Fruit fly (Drosophila melanogaster) whole organism, embryonic: Measurements from ENCODE around the gene cue.

Experiments used
- Blimp-1 ChIP-seq: fragments of 200-800 bp; sonication (Bioruptor generic); optimal IDR thresholded peaks from 3 replicates; lab custom pipeline; 2018; ENCODE audit warnings: missing biosample characterization, missing genetic modification characterization, mild to moderate bottlenecking, moderate library complexity, missing genetic modification reagents
- BtbVII ChIP-seq: fragments of 200-800 bp; sonication (Bioruptor generic); optimal IDR thresholded peaks from 3 replicates; lab custom pipeline; 2017; ENCODE audit warnings: missing biosample characterization, mild to moderate bottlenecking, missing genetic modification characterization
- CG10431 ChIP-seq: fragments of 200-800 bp; sonication (Bioruptor generic); optimal IDR thresholded peaks from 3 replicates; lab custom pipeline; 2018; ENCODE audit warnings: missing biosample characterization, mild to moderate bottlenecking, missing genetic modification characterization
- CG10462 ChIP-seq: fragments of 200-800 bp; sonication (Bioruptor generic); optimal IDR thresholded peaks from 2 replicates; lab custom pipeline; 2016; ENCODE audit warnings: missing biosample characterization, missing genetic modification characterization
- CG10654 ChIP-seq: fragments of 200-800 bp; sonication (Bioruptor generic); optimal IDR thresholded peaks from 2 replicates; lab custom pipeline; 2016; ENCODE audit warnings: missing biosample characterization, missing genetic modification characterization
- CG11696 ChIP-seq: fragments of 200-800 bp; sonication (Bioruptor generic); IDR thresholded peaks from 2 replicates; pipeline ENCODE4 v1.3.6; 2022; ENCODE audit warnings: missing biosample characterization, missing genetic modification characterization
- CG14014 ChIP-seq: fragments of 200-800 bp; sonication (Bioruptor generic); IDR thresholded peaks from 2 replicates; pipeline ENCODE4 v1.3.6; 2022; ENCODE audit warnings: missing biosample characterization, missing genetic modification characterization
- CG14441 ChIP-seq: fragments of 200-800 bp; sonication (Bioruptor generic); IDR thresholded peaks from 2 replicates; pipeline ENCODE4 v1.3.6; 2022; ENCODE audit warnings: missing biosample characterization, missing genetic modification characterization
- CG14965 ChIP-seq: fragments of 200-800 bp; sonication (Bioruptor generic); optimal IDR thresholded peaks from 2 replicates; lab custom pipeline; 2016; ENCODE audit warnings: missing biosample characterization, missing genetic modification characterization, borderline replicate concordance
- CG15073 ChIP-seq: fragments of 200-800 bp; sonication (Bioruptor generic); optimal IDR thresholded peaks from 2 replicates; lab custom pipeline; 2016; ENCODE audit warnings: missing biosample characterization, missing genetic modification characterization
- CG1647 ChIP-seq: fragments of 200-800 bp; sonication (Bioruptor generic); optimal IDR thresholded peaks from 3 replicates; lab custom pipeline; 2016; ENCODE audit warnings: missing biosample characterization, missing genetic modification characterization
- CG16813 ChIP-seq: fragments of 200-800 bp; sonication (Bioruptor generic); IDR thresholded peaks from 3 replicates; pipeline ENCODE4 v1.3.6; 2022; ENCODE audit warnings: missing biosample characterization, missing genetic modification characterization; ENCODE audit not compliant: partially characterized antibody
- CG16815 ChIP-seq: fragments of 200-800 bp; sonication (Bioruptor generic); optimal IDR thresholded peaks from 3 replicates; lab custom pipeline; 2017; ENCODE audit warnings: missing biosample characterization, mild to moderate bottlenecking, missing genetic modification characterization
- CG2678 ChIP-seq: fragments of 200-800 bp; sonication (Bioruptor generic); optimal IDR thresholded peaks from 3 replicates; lab custom pipeline; 2019; ENCODE audit warnings: missing biosample characterization, mild to moderate bottlenecking, missing genetic modification characterization, moderate library complexity
- CG33213 ChIP-seq: fragments of 200-800 bp; sonication (Bioruptor generic); optimal IDR thresholded peaks from 3 replicates; lab custom pipeline; 2016; ENCODE audit warnings: missing biosample characterization, missing genetic modification characterization
- CG3847 ChIP-seq: fragments of 200-800 bp; sonication (Bioruptor generic); IDR thresholded peaks from 2 replicates; pipeline ENCODE4 v1.3.6; 2022; ENCODE audit warnings: missing biosample characterization, missing genetic modification characterization
- CG4424 ChIP-seq: fragments of 200-800 bp; sonication (Bioruptor generic); optimal IDR thresholded peaks from 3 replicates; lab custom pipeline; 2016; ENCODE audit warnings: missing biosample characterization, missing genetic modification characterization
- CG7271 ChIP-seq: fragments of 200-800 bp; sonication (Bioruptor generic); optimal IDR thresholded peaks from 2 replicates; lab custom pipeline; 2018; ENCODE audit warnings: missing biosample characterization, mild to moderate bottlenecking, missing genetic modification characterization, moderate library complexity
- CG7556 ChIP-seq: fragments of 200-800 bp; sonication (Bioruptor generic); optimal IDR thresholded peaks from 2 replicates; lab custom pipeline; 2017; ENCODE audit warnings: missing biosample characterization, mild to moderate bottlenecking, missing genetic modification characterization
- CG8281 ChIP-seq: fragments of 200-800 bp; sonication (Bioruptor generic); optimal IDR thresholded peaks from 2 replicates; lab custom pipeline; 2018; ENCODE audit warnings: missing biosample characterization, mild to moderate bottlenecking, missing genetic modification characterization, moderate library complexity
- CG8765 ChIP-seq: fragments of 200-800 bp; sonication (Bioruptor generic); IDR thresholded peaks from 2 replicates; pipeline ENCODE4 v1.3.6; 2022; ENCODE audit warnings: missing biosample characterization, missing genetic modification characterization
- CG9727 ChIP-seq: fragments of 200-800 bp; sonication (Bioruptor generic); optimal IDR thresholded peaks from 3 replicates; lab custom pipeline; 2017; ENCODE audit warnings: missing biosample characterization, mild to moderate bottlenecking, missing genetic modification characterization
- CrebB ChIP-seq: fragments of 200-800 bp; sonication (Bioruptor generic); optimal IDR thresholded peaks from 3 replicates; lab custom pipeline; 2018; ENCODE audit warnings: missing biosample characterization, mild to moderate bottlenecking, missing genetic modification characterization
- Dbx ChIP-seq: fragments of 200-800 bp; sonication (Bioruptor generic); IDR thresholded peaks from 3 replicates; pipeline ENCODE4 v1.3.6; 2022; ENCODE audit warnings: missing biosample characterization, missing genetic modification characterization
- Dfd ChIP-seq, 2 experiments: fragments of >200 bp; optimal IDR thresholded peaks; 2 replicates each; lab custom pipeline; 2017; ENCODE audit warnings: missing biosample characterization in 2 of 2, missing genetic modification characterization in 2 of 2
- Elba2 ChIP-seq: fragments of 200-800 bp; sonication (Bioruptor generic); optimal IDR thresholded peaks from 3 replicates; lab custom pipeline; 2016; ENCODE audit warnings: missing biosample characterization, missing genetic modification characterization
- Ets97D ChIP-seq: fragments of 200-800 bp; sonication (Bioruptor generic); optimal IDR thresholded peaks from 3 replicates; lab custom pipeline; 2016; ENCODE audit warnings: missing biosample characterization, missing genetic modification characterization
- GATAe ChIP-seq: fragments of 200-800 bp; sonication (Bioruptor generic); conservative IDR thresholded peaks from 2 replicates; pipeline ENCODE4 v1.3.6; 2022; ENCODE audit warnings: missing biosample characterization, missing genetic modification characterization
- Hey ChIP-seq: fragments of 200-800 bp; sonication (Bioruptor generic); optimal IDR thresholded peaks from 3 replicates; lab custom pipeline; 2018; ENCODE audit warnings: missing biosample characterization, mild to moderate bottlenecking, missing genetic modification characterization
- Lpt ChIP-seq: fragments of >200 bp; optimal IDR thresholded peaks from 2 replicates; lab custom pipeline; 2018; ENCODE audit warnings: missing biosample characterization, missing genetic modification characterization
- Mad ChIP-seq: fragments of 200-800 bp; sonication (Bioruptor generic); optimal IDR thresholded peaks from 2 replicates; lab custom pipeline; 2016; ENCODE audit warnings: missing biosample characterization, missing genetic modification characterization
- Med ChIP-seq: fragments of 200-800 bp; sonication (Bioruptor generic); peaks from one replicate; lab custom pipeline; 2016; ENCODE audit warnings: missing biosample characterization, missing genetic modification characterization, mild to moderate bottlenecking, inconsistent platforms, moderate library complexity
- Opbp ChIP-seq: fragments of 200-800 bp; sonication (Bioruptor generic); IDR thresholded peaks from 3 replicates; pipeline ENCODE4 v1.3.6; 2022; ENCODE audit warnings: missing biosample characterization, missing genetic modification characterization; ENCODE audit not compliant: partially characterized antibody
- Optix ChIP-seq: fragments of 200-800 bp; sonication (Bioruptor generic); IDR thresholded peaks from 3 replicates; pipeline ENCODE4 v1.3.6; 2022; ENCODE audit warnings: missing biosample characterization, missing genetic modification characterization
- Poxn ChIP-seq: fragments of 200-800 bp; sonication (Bioruptor generic); IDR thresholded peaks from 2 replicates; pipeline ENCODE4 v1.3.6; 2022; ENCODE audit warnings: missing biosample characterization, missing genetic modification characterization
- Sox102F ChIP-seq: fragments of 200-800 bp; sonication (Bioruptor generic); optimal IDR thresholded peaks from 2 replicates; lab custom pipeline; 2018; ENCODE audit warnings: missing biosample characterization, mild to moderate bottlenecking, missing genetic modification characterization, moderate library complexity
- TFAM ChIP-seq: fragments of 200-800 bp; sonication (Bioruptor generic); optimal IDR thresholded peaks from 2 replicates; lab custom pipeline; 2017; ENCODE audit warnings: missing biosample characterization, missing genetic modification characterization, inconsistent platforms
- bcd ChIP-seq: fragments of 200-800 bp; sonication (Bioruptor generic); optimal IDR thresholded peaks from 2 replicates; lab custom pipeline; 2017; ENCODE audit warnings: missing biosample characterization, mild to moderate bottlenecking, missing genetic modification characterization
- ci ChIP-seq: fragments of 200-800 bp; sonication (Bioruptor generic); IDR thresholded peaks from 3 replicates; pipeline ENCODE4 v1.3.6; 2022; ENCODE audit warnings: missing biosample characterization, missing genetic modification characterization
- danr ChIP-seq: fragments of 200-800 bp; sonication (Bioruptor generic); IDR thresholded peaks from 2 replicates; pipeline ENCODE4 v1.3.6; 2022; ENCODE audit warnings: missing biosample characterization, missing genetic modification characterization
- dysf ChIP-seq: fragments of 200-800 bp; sonication (Bioruptor generic); IDR thresholded peaks from 3 replicates; pipeline ENCODE4 v1.3.6; 2022; ENCODE audit warnings: missing biosample characterization, missing genetic modification characterization
- gcm ChIP-seq: fragments of 200-800 bp; sonication (Bioruptor generic); optimal IDR thresholded peaks from 2 replicates; lab custom pipeline; 2019; ENCODE audit warnings: missing biosample characterization, mild to moderate bottlenecking, missing genetic modification characterization, moderate library complexity
- lilli ChIP-seq: fragments of 200-800 bp; sonication (Bioruptor generic); optimal IDR thresholded peaks from 3 replicates; lab custom pipeline; 2016; ENCODE audit warnings: missing biosample characterization, missing genetic modification characterization
- pros ChIP-seq: fragments of 200-800 bp; sonication (Bioruptor generic); optimal IDR thresholded peaks from 3 replicates; lab custom pipeline; 2019; ENCODE audit warnings: missing biosample characterization, mild to moderate bottlenecking, missing genetic modification characterization, moderate library complexity
- psq ChIP-seq: fragments of 200-800 bp; sonication (Bioruptor generic); optimal IDR thresholded peaks from 2 replicates; lab custom pipeline; 2017; ENCODE audit warnings: missing biosample characterization, missing genetic modification characterization
- sc ChIP-seq, 3 experiments: fragments of >200 bp in 2 of 3; fragments of 200-800 bp in 1 of 3; sonication (Bioruptor generic) in 1 of 3; optimal IDR thresholded peaks; 2 replicates in 2 of 3; 3 replicates in 1 of 3; lab custom pipeline; 2017; ENCODE audit warnings: mild to moderate bottlenecking in 1 of 3, missing biosample characterization in 1 of 3, missing genetic modification characterization in 1 of 3, missing genetic modification reagents in 1 of 3
- sens-2 ChIP-seq: fragments of 200-800 bp; sonication (Bioruptor generic); IDR thresholded peaks from 2 replicates; pipeline ENCODE4 v1.3.6; 2022; ENCODE audit warnings: missing biosample characterization, missing genetic modification characterization
- sna ChIP-seq: fragments of 200-800 bp; sonication (Bioruptor generic); IDR thresholded peaks from 2 replicates; pipeline ENCODE4 v1.3.6; 2022; ENCODE audit warnings: missing biosample characterization, missing genetic modification characterization; ENCODE audit not compliant: partially characterized antibody
- ssp ChIP-seq: fragments of 200-800 bp; sonication (Bioruptor generic); IDR thresholded peaks from 2 replicates; pipeline ENCODE4 v1.3.6; 2022; ENCODE audit warnings: missing biosample characterization, missing genetic modification characterization
- stc ChIP-seq: fragments of 200-800 bp; sonication (Bioruptor generic); IDR thresholded peaks from 2 replicates; pipeline ENCODE4 v1.3.6; 2022; ENCODE audit warnings: missing biosample characterization, missing genetic modification characterization
- vnd ChIP-seq: fragments of 200-800 bp; sonication (Bioruptor generic); IDR thresholded peaks from 3 replicates; pipeline ENCODE4 v1.3.6; 2022; ENCODE audit warnings: missing biosample characterization, missing genetic modification characterization; ENCODE audit not compliant: partially characterized antibody

cue gene

DNA sequence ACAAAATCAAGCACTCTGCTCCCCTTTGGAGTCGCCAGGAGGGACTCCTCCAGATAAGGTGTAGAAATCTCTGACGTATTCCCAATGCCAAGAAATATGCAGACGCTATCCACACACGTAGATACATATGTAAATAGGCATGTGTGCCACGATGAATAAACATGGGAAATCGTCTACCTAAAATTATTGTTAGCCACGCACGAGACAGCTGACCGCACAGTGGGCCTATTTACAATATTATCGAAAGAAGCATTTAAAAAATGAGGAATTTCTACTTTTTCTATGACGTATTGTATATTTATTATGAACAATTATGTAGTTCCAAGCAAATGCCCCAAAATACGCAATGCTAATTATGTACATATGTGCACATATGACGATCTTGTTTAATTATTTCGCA is 32.1 kb upstream of the cue start (continued):
- no peak for TF ChIP-seq Lpt
- peak; percentile 45; the same call in 1 of the 3 replicates for TF ChIP-seq dysf (GFP tag; lab: Robert Waterston, UW)
- TF ChIP-seq bcd, result peak; percentile 29
- TF ChIP-seq psq, result no peak
- no peak for TF ChIP-seq Opbp (GFP tag; lab: Robert Waterston, UW)
- TF ChIP-seq danr (GFP tag; lab: Robert Waterston, UW), result no peak; the same call in 1 of the 2 replicates
- no peak for TF ChIP-seq Poxn (GFP tag; lab: Robert Waterston, UW)
- TF ChIP-seq stc (GFP tag; lab: Robert Waterston, UW), result peak; percentile 30; the same call in 1 of the 2 replicates
- TF ChIP-seq lilli (GFP tag; lab: Kevin White, UChicago), result peak; percentile 24
- TF ChIP-seq CG7556 (GFP tag; lab: Kevin White, UChicago), result no peak
- peak; percentile 43 for TF ChIP-seq CG1647 (GFP tag; lab: Kevin White, UChicago)
- TF ChIP-seq Dfd (GFP tag; optimal IDR thresholded peaks at IDR 0.05; lab: Kevin White, UChicago), result no peak
- no peak; the same call in 1 of the 2 replicates for TF ChIP-seq sens-2 (GFP tag; lab: Robert Waterston, UW)
- no peak for TF ChIP-seq TFAM (GFP tag; lab: Kevin White, UChicago)
- no peak for TF ChIP-seq Hey (tag; lab: Kevin White, UChicago)
- TF ChIP-seq CG7271 (tag; lab: Kevin White, UChicago), result no peak
- no peak for TF ChIP-seq CG3847 (GFP tag; lab: Robert Waterston, UW)
- TF ChIP-seq CG16813, result no peak
- peak; percentile 37 for TF ChIP-seq CG2678 (tag; lab: Kevin White, UChicago)
- TF ChIP-seq CG10431 (GFP tag; lab: Kevin White, UChicago), result no peak
- TF ChIP-seq ci, result peak; percentile 47; the same call in 2 of the 3 replicates
- TF ChIP-seq Mad (GFP tag; lab: Kevin White, UChicago), result no peak
- no peak for TF ChIP-seq CG15073 (GFP tag; lab: Kevin White, UChicago)
- TF ChIP-seq Med (GFP tag; lab: Kevin White, UChicago), result peak; percentile 77
- no peak for TF ChIP-seq CG16815 (GFP tag; lab: Kevin White, UChicago)
- TF ChIP-seq CG14965 (GFP tag; lab: Kevin White, UChicago), result no peak
- no peak for TF ChIP-seq Optix (GFP tag; lab: Robert Waterston, UW)
- TF ChIP-seq CG9727 (GFP tag; lab: Kevin White, UChicago), result no peak
- TF ChIP-seq CG10654 (GFP tag; lab: Kevin White, UChicago), result no peak
- TF ChIP-seq GATAe (GFP tag; lab: Robert Waterston, UW), result no peak
- no peak for TF ChIP-seq CG10462 (GFP tag; lab: Kevin White, UChicago)
- TF ChIP-seq Ets97D (GFP tag; lab: Kevin White, UChicago), result no peak
- TF ChIP-seq CrebB (tag; lab: Kevin White, UChicago), result no peak
- peak; percentile 8 for TF ChIP-seq Blimp-1
- no peak for TF ChIP-seq CG8281 (tag; lab: Kevin White, UChicago)
- TF ChIP-seq CG8765 (GFP tag; lab: Robert Waterston, UW), result no peak
- TF ChIP-seq vnd (GFP tag; lab: Robert Waterston, UW), result no peak
- no peak for TF ChIP-seq gcm (GFP tag; lab: Kevin White, UChicago)
- peak; percentile 49 for TF ChIP-seq Sox102F (GFP tag; lab: Kevin White, UChicago)
- no peak for TF ChIP-seq sc (optimal IDR thresholded peaks at IDR 0.05; lab: Kevin White, UChicago)
- no peak for TF ChIP-seq sc (GFP tag; optimal IDR thresholded peaks at IDR 0.05; lab: Kevin White, UChicago)
- peak; percentile 22; the same call in 1 of the 2 replicates for TF ChIP-seq CG11696 (GFP tag; lab: Robert Waterston, UW)
- TF ChIP-seq sna (GFP tag; lab: Robert Waterston, UW), result no peak
- no peak for TF ChIP-seq CG14441
- TF ChIP-seq Elba2 (GFP tag; lab: Kevin White, UChicago), result no peak
- TF ChIP-seq pros, result no peak
- TF ChIP-seq CG14014 (GFP tag; lab: Robert Waterston, UW), result peak; percentile 57; the same call in 1 of the 2 replicates
- no peak for TF ChIP-seq CG33213 (GFP tag; lab: Kevin White, UChicago)
- no peak for TF ChIP-seq ssp (GFP tag; lab: Robert Waterston, UW)
- TF ChIP-seq BtbVII (GFP tag; lab: Kevin White, UChicago), result peak; percentile 32
- TF ChIP-seq Dbx (GFP tag; lab: Robert Waterston, UW), result 0 out of 3 replicates have a peak, but pooled peaks have one; percentile 24
- TF ChIP-seq CG4424 (GFP tag; lab: Kevin White, UChicago), result no peak
